Worm (Caenorhabditis elegans) whole organism, young adult: ENCODE measurements around the gene athp-1.

Experiments
- D2030.7 ChIP-seq: fragments of 200-800 bp; sonication (Bioruptor generic); IDR thresholded peaks from 2 replicates; pipeline ENCODE4 v1.3.6; 2022; ENCODE audit warnings: missing genetic modification reagents, missing genetic modification characterization, missing compliant biosample characterization
- F39B2.1 ChIP-seq: fragments of 200-800 bp; sonication (Bioruptor generic); IDR thresholded peaks from 2 replicates; pipeline ENCODE4 v1.3.6; 2022; ENCODE audit warnings: missing genetic modification reagents, missing genetic modification characterization, missing compliant biosample characterization
- F49E8.2 ChIP-seq: sonication (generic microtip); optimal IDR thresholded peaks from 3 replicates; lab custom pipeline; 2017; ENCODE audit warnings: missing genetic modification characterization, mild to moderate bottlenecking, missing compliant biosample characterization, antibody characterized with exemption, moderate library complexity; ENCODE audit not compliant: insufficient read depth
- F55B11.4 ChIP-seq: sonication (generic microtip); optimal IDR thresholded peaks from 2 replicates; lab custom pipeline; 2016; ENCODE audit warnings: missing compliant biosample characterization, missing genetic modification characterization, borderline replicate concordance; ENCODE audit not compliant: insufficient read depth
- F57A8.1 ChIP-seq: fragments of 200-800 bp; sonication (Bioruptor generic); optimal IDR thresholded peaks from 2 replicates; lab custom pipeline; 2018; ENCODE audit warnings: mild to moderate bottlenecking, missing genetic modification characterization, moderate library complexity, missing compliant biosample characterization
- Y95B8A.8 ChIP-seq: fragments of 200-800 bp; sonication (Bioruptor generic); IDR thresholded peaks from 2 replicates; pipeline ENCODE4 v1.3.6; 2022; ENCODE audit warnings: missing genetic modification reagents, missing genetic modification characterization, missing compliant biosample characterization
- ZK185.1 ChIP-seq: sonication (generic microtip); optimal IDR thresholded peaks from 2 replicates; lab custom pipeline; 2016; ENCODE audit warnings: mild to moderate bottlenecking, missing genetic modification characterization, missing compliant biosample characterization; ENCODE audit not compliant: poor library complexity, severe bottlenecking
- ama-1 ChIP-seq, 3 experiments: fragments of 150-350 bp in 1 of 3; sonication (generic microtip) in 2 of 3; optimal IDR thresholded peaks; 2 replicates each; lab custom pipeline; 2014 to 2018; ENCODE audit warnings: missing biosample characterization in 2 of 3, missing genetic modification characterization in 2 of 3, missing genetic modification reagents in 2 of 3
- aptf-2 ChIP-seq: fragments of 200-800 bp; sonication (Bioruptor generic); conservative IDR thresholded peaks from 2 replicates; pipeline ENCODE4 v1.3.6; 2022; ENCODE audit warnings: missing genetic modification reagents, missing genetic modification characterization, missing compliant biosample characterization
- atf-7 ChIP-seq: sonication (generic microtip); optimal IDR thresholded peaks from 2 replicates; lab custom pipeline; 2017; ENCODE audit warnings: mild to moderate bottlenecking, missing genetic modification characterization, missing compliant biosample characterization
- bed-1 ChIP-seq: fragments of 200-800 bp; sonication (Bioruptor generic); IDR thresholded peaks from 2 replicates; pipeline ENCODE4 v1.3.6; 2022; ENCODE audit warnings: missing genetic modification reagents, missing genetic modification characterization, missing compliant biosample characterization
- ccch-3 ChIP-seq: fragments of 200-800 bp; sonication (Bioruptor generic); optimal IDR thresholded peaks from 2 replicates; lab custom pipeline; 2018; ENCODE audit warnings: mild to moderate bottlenecking, missing genetic modification characterization, missing compliant biosample characterization
- cebp-1 ChIP-seq, 2 experiments: fragments of 200-800 bp in 1 of 2; sonication (Bioruptor generic) in 1 of 2; sonication (generic microtip) in 1 of 2; IDR thresholded peaks in 1 of 2; optimal IDR thresholded peaks in 1 of 2; 2 replicates each; pipeline versions ENCODE4 v1.3.6 to Lab custom; 2017 to 2022; ENCODE audit warnings: missing compliant biosample characterization in 2 of 2, missing genetic modification characterization in 2 of 2, mild to moderate bottlenecking in 1 of 2, missing genetic modification reagents in 1 of 2, moderate library complexity in 1 of 2
- cebp-2 ChIP-seq: fragments of 200-800 bp; sonication (Bioruptor generic); IDR thresholded peaks from 2 replicates; pipeline ENCODE4 v1.3.6; 2022; ENCODE audit warnings: missing genetic modification characterization, missing compliant biosample characterization
- ceh-100 ChIP-seq: fragments of 200-800 bp; sonication (Bioruptor generic); IDR thresholded peaks from 2 replicates; pipeline ENCODE4 v1.3.6; 2022; ENCODE audit warnings: missing genetic modification reagents, missing genetic modification characterization, missing compliant biosample characterization
- ceh-40 ChIP-seq: fragments of 200-800 bp; sonication (Bioruptor generic); IDR thresholded peaks from 2 replicates; pipeline ENCODE4 v1.3.6; 2022; ENCODE audit warnings: missing genetic modification characterization, missing compliant biosample characterization
- ceh-58 ChIP-seq: fragments of 200-800 bp; sonication (Bioruptor generic); IDR thresholded peaks from 2 replicates; pipeline ENCODE4 v1.3.6; 2022; ENCODE audit warnings: missing genetic modification characterization, missing compliant biosample characterization
- ceh-79 ChIP-seq: sonication (generic microtip); optimal IDR thresholded peaks from 2 replicates; lab custom pipeline; 2017; ENCODE audit warnings: mild to moderate bottlenecking, missing genetic modification characterization, missing compliant biosample characterization
- efl-1 ChIP-seq: fragments of 150-350 bp; optimal IDR thresholded peaks from 2 replicates; lab custom pipeline; 2014; ENCODE audit warnings: missing biosample characterization, missing genetic modification reagents, missing genetic modification characterization
- egl-18 ChIP-seq: fragments of 200-800 bp; sonication (Bioruptor generic); IDR thresholded peaks from 2 replicates; pipeline ENCODE4 v1.3.6; 2022; ENCODE audit warnings: missing genetic modification reagents, missing genetic modification characterization, missing compliant biosample characterization
- ekl-4 ChIP-seq: fragments of 200-800 bp; sonication (Bioruptor generic); IDR thresholded peaks from 2 replicates; pipeline ENCODE4 v1.3.6; 2022; ENCODE audit warnings: missing genetic modification reagents, missing genetic modification characterization, missing compliant biosample characterization
- hlh-26 ChIP-seq: fragments of 200-800 bp; sonication (Bioruptor generic); conservative IDR thresholded peaks from 2 replicates; pipeline ENCODE4 v1.3.6; 2022; ENCODE audit warnings: missing genetic modification reagents, missing genetic modification characterization, missing compliant biosample characterization
- hsf-1 ChIP-seq: fragments of 200-800 bp; sonication (Bioruptor generic); IDR thresholded peaks from 2 replicates; pipeline ENCODE4 v1.3.6; 2022; ENCODE audit warnings: missing genetic modification reagents, missing genetic modification characterization, missing compliant biosample characterization
- lin-26 ChIP-seq: fragments of 200-800 bp; sonication (Bioruptor generic); IDR thresholded peaks from 2 replicates; pipeline ENCODE4 v1.3.6; 2022; ENCODE audit warnings: missing genetic modification reagents, missing genetic modification characterization, missing compliant biosample characterization
- lin-35 ChIP-seq, 3 experiments: fragments of 150-350 bp in 2 of 3; sonication (generic microtip) in 1 of 3; optimal IDR thresholded peaks; 2 replicates each; lab custom pipeline; 2014 to 2018; ENCODE audit warnings: missing biosample characterization in 3 of 3, missing genetic modification characterization in 3 of 3, missing genetic modification reagents in 3 of 3
- lin-40 ChIP-seq: sonication (generic microtip); optimal IDR thresholded peaks from 2 replicates; lab custom pipeline; 2016; ENCODE audit warnings: missing genetic modification characterization, mild to moderate bottlenecking, missing compliant biosample characterization, missing genotype, missing genetic modification reagents
- lin-54 ChIP-seq: fragments of 200-800 bp; sonication (Bioruptor generic); optimal IDR thresholded peaks from 2 replicates; lab custom pipeline; 2018; ENCODE audit warnings: mild to moderate bottlenecking, missing genetic modification characterization, missing compliant biosample characterization
- lsl-1 ChIP-seq: fragments of 200-800 bp; sonication (Bioruptor generic); optimal IDR thresholded peaks from 2 replicates; lab custom pipeline; 2018; ENCODE audit warnings: mild to moderate bottlenecking, missing genetic modification characterization, moderate library complexity, missing compliant biosample characterization
- mel-28 ChIP-seq: sonication (generic microtip); optimal IDR thresholded peaks from 2 replicates; lab custom pipeline; 2016; ENCODE audit warnings: borderline replicate concordance, mild to moderate bottlenecking, missing genetic modification characterization, missing compliant biosample characterization
- nfya-2 ChIP-seq: fragments of 200-800 bp; sonication (Bioruptor generic); IDR thresholded peaks from 2 replicates; pipeline ENCODE4 v1.3.6; 2022; ENCODE audit warnings: missing genetic modification reagents, missing genetic modification characterization, missing compliant biosample characterization
- nhr-179 ChIP-seq: sonication (generic microtip); optimal IDR thresholded peaks from 2 replicates; lab custom pipeline; 2016; ENCODE audit warnings: mild to moderate bottlenecking, missing genetic modification characterization, missing compliant biosample characterization
- nhr-27 ChIP-seq: fragments of 200-800 bp; sonication (Bioruptor generic); optimal IDR thresholded peaks from 2 replicates; lab custom pipeline; 2018; ENCODE audit warnings: mild to moderate bottlenecking, missing genetic modification characterization, moderate library complexity, missing compliant biosample characterization
- nhr-90 ChIP-seq: sonication (generic microtip); optimal IDR thresholded peaks from 2 replicates; lab custom pipeline; 2016; ENCODE audit warnings: missing genotype, mild to moderate bottlenecking, missing genetic modification characterization, missing compliant biosample characterization
- sea-2 ChIP-seq: fragments of 200-800 bp; sonication (Bioruptor generic); IDR thresholded peaks from 2 replicates; pipeline ENCODE4 v1.3.6; 2022; ENCODE audit warnings: missing genetic modification characterization, missing compliant biosample characterization
- snpc-1.1 ChIP-seq: sonication (generic microtip); optimal IDR thresholded peaks from 2 replicates; lab custom pipeline; 2017; ENCODE audit warnings: missing genetic modification characterization, mild to moderate bottlenecking, missing compliant biosample characterization, antibody characterized with exemption, moderate library complexity, missing genotype, missing genetic modification reagents; ENCODE audit not compliant: insufficient read depth
- sptf-2 ChIP-seq: fragments of 200-800 bp; sonication (Bioruptor generic); optimal IDR thresholded peaks from 2 replicates; lab custom pipeline; 2018; ENCODE audit warnings: mild to moderate bottlenecking, missing genetic modification characterization, missing compliant biosample characterization
- tbp1 ChIP-seq: fragments of 200-800 bp; sonication (Bioruptor generic); optimal IDR thresholded peaks from 2 replicates; lab custom pipeline; 2018; ENCODE audit warnings: mild to moderate bottlenecking, missing genetic modification characterization, missing compliant biosample characterization
- zim-3 ChIP-seq: sonication (generic microtip); optimal IDR thresholded peaks from 2 replicates; lab custom pipeline; 2017; ENCODE audit warnings: mild to moderate bottlenecking, missing genetic modification characterization, moderate library complexity, missing compliant biosample characterization
- ztf-28 ChIP-seq: fragments of 200-800 bp; sonication (Bioruptor generic); IDR thresholded peaks from 2 replicates; pipeline ENCODE4 v1.3.6; 2022; ENCODE audit warnings: missing genetic modification reagents, missing genetic modification characterization, missing compliant biosample characterization

The athp-1 gene

DNA sequence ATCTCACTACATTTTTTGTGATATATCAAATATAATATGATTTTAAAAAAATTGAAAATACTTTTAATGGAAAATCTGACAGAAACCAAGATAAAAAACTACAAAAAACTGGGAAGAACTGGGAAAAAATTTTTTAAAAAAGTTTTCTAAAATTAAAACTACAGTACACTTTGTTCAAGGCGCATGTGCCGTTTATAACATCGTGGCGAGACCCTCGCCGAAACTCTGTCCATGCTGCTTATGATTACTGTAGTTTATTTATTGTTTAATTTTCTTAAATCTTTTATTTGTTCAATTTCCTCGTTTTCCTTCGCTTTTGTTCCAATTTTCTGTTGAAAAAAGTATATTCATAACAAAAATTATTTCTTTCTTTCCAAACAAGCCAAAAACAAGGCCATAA is at the start of gene athp-1 (continued):
- TF ChIP-seq sptf-2 (GFP tag; lab: Kevin White, UChicago) (no peak), Y95B8A.8 (GFP tag; lab: Robert Waterston, UW) (no peak), ceh-100 (GFP tag; lab: Robert Waterston, UW) (no peak; the same call in 1 of the 2 replicates), efl-1 (GFP tag; lab: Kevin White, UChicago) (peak; percentile 29), F39B2.1 (no peak), ceh-79 (tag; lab: Kevin White, UChicago) (no peak), hsf-1 (GFP tag; lab: Robert Waterston, UW) (0 out of 2 replicates have a peak, but pooled peaks have one; percentile 55), ama-1 (optimal IDR thresholded peaks at IDR 0.05; lab: Kevin White, UChicago) (no peak), ama-1 (GFP tag; optimal IDR thresholded peaks at IDR 0.05; lab: Kevin White, UChicago) (no peak), zim-3 (tag; lab: Kevin White, UChicago) (no peak), sea-2 (GFP tag; lab: Robert Waterston, UW) (no peak), F57A8.1 (GFP tag; lab: Kevin White, UChicago) (no peak), ztf-28 (GFP tag; lab: Robert Waterston, UW) (no peak), lsl-1 (GFP tag; lab: Kevin White, UChicago) (peak; percentile 98), nhr-179 (no peak), snpc-1.1 (no peak), mel-28 (tag; lab: Kevin White, UChicago) (no peak), bed-1 (GFP tag; lab: Robert Waterston, UW) (no peak), lin-54 (GFP tag; lab: Kevin White, UChicago) (peak; percentile 65), nfya-2 (no peak), F49E8.2 (tag; lab: Kevin White, UChicago) (peak; percentile 11), ekl-4 (GFP tag; lab: Robert Waterston, UW) (no peak), ceh-40 (GFP tag; lab: Robert Waterston, UW) (no peak), cebp-2 (GFP tag; lab: Robert Waterston, UW) (no peak), atf-7 (no peak), lin-40 (tag; lab: Kevin White, UChicago) (no peak), nhr-90 (tag; lab: Kevin White, UChicago) (no peak), ccch-3 (GFP tag; lab: Kevin White, UChicago) (no peak), hlh-26 (GFP tag; lab: Robert Waterston, UW) (no peak), aptf-2 (no peak), lin-35 (GFP tag; optimal IDR thresholded peaks at IDR 0.05; lab: Kevin White, UChicago) (no peak), tbp1 (GFP tag; lab: Kevin White, UChicago) (no peak), cebp-1 (GFP tag; IDR thresholded peaks at IDR 0.05; lab: Robert Waterston, UW) (no peak), cebp-1 (tag; optimal IDR thresholded peaks at IDR 0.05; lab: Kevin White, UChicago) (no peak), ceh-58 (GFP tag; lab: Robert Waterston, UW) (no peak), ZK185.1 (tag; lab: Kevin White, UChicago) (no peak), lin-26 (GFP tag; lab: Robert Waterston, UW) (no peak), nhr-27 (tag; lab: Kevin White, UChicago) (no peak), egl-18 (GFP tag; lab: Robert Waterston, UW) (no peak), F55B11.4 (tag; lab: Kevin White, UChicago) (no peak), D2030.7 (GFP tag; lab: Robert Waterston, UW) (peak; percentile 86)
